Worm (Caenorhabditis elegans): ENCODE data around the gene B0244.7.

ce11 chrIII:5727827-5728226, 3.5 kb upstream of the B0244.7 start, which contains the start of gene egg-1:
- TF ChIP-seq unc-62 (GFP tag; optimal IDR thresholded peaks at IDR 0.05) = no peak
- TF ChIP-seq aly-2 (tag; optimal IDR thresholded peaks at IDR 0.05) = no peak
- TF ChIP-seq snpc-4 (tag; optimal IDR thresholded peaks at IDR 0.05) = no peak
- no peak for TF ChIP-seq nhr-12 (tag; optimal IDR thresholded peaks at IDR 0.05)
- no peak for TF ChIP-seq ztf-11 (tag; optimal IDR thresholded peaks at IDR 0.05)
- TF ChIP-seq nhr-77 (tag; optimal IDR thresholded peaks at IDR 0.05) = no peak
- TF ChIP-seq egl-27 (tag; optimal IDR thresholded peaks at IDR 0.05) = no peak

All from whole organism, L3 larva.